Fruit fly (Drosophila melanogaster) whole organism: ENCODE data around the gene CG4511.

Source experiments
- CG8478 ChIP-seq: fragments of >200 bp; optimal IDR thresholded peaks from 2 replicates; lab custom pipeline; 2018; ENCODE audit warnings: inconsistent platforms
- Dll ChIP-seq: fragments of >200 bp; optimal IDR thresholded peaks from 2 replicates; lab custom pipeline; 2017
- EcR ChIP-seq, 2 experiments: fragments of >200 bp; optimal IDR thresholded peaks; 2 replicates each; lab custom pipeline; 2017; ENCODE audit warnings: missing biosample characterization in 2 of 2, missing genetic modification characterization in 2 of 2, missing genetic modification reagents in 2 of 2
- pan ChIP-seq: fragments of >200 bp; optimal IDR thresholded peaks from 2 replicates; lab custom pipeline; 2017
- psq ChIP-seq: fragments of >200 bp; optimal IDR thresholded peaks from 2 replicates; lab custom pipeline; 2017
- usp ChIP-seq: fragments of >200 bp; optimal IDR thresholded peaks from 2 replicates; lab custom pipeline; 2017; ENCODE audit warnings: missing biosample characterization, missing genetic modification characterization, mixed read lengths

Gene CG4511

DNA sequence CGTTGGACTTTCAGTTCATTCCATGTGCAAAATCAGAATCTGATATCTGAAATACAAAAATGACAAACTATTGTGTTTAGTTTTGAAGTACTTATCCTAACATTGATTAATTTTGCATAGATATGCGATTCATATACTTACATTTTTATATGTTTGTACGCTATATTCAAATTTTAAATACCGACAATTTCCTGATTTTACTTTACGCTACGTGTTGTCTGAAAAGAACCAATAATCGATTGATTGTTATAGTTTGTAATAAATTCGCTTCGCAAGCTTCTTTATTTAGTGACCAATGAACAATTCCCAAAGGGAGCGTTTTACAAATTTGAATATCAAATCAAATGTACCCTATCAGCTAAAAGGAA lies 35.2 kb downstream of the CG4511 start, which contains the start of gene Ak3:
Gene Ak3, minus strand, starts transcription at position 69 of the 368 bp plus-strand sequence.
- TF ChIP-seq Dll (lab: Kevin White, UChicago) (no peak), psq (lab: Kevin White, UChicago) (no peak), EcR (GFP tag; optimal IDR thresholded peaks at IDR 0.05; lab: Kevin White, UChicago) (no peak), CG8478 (lab: Kevin White, UChicago) (no peak), pan (lab: Kevin White, UChicago) (no peak), usp (GFP tag; lab: Kevin White, UChicago) (no peak)

DNA sequence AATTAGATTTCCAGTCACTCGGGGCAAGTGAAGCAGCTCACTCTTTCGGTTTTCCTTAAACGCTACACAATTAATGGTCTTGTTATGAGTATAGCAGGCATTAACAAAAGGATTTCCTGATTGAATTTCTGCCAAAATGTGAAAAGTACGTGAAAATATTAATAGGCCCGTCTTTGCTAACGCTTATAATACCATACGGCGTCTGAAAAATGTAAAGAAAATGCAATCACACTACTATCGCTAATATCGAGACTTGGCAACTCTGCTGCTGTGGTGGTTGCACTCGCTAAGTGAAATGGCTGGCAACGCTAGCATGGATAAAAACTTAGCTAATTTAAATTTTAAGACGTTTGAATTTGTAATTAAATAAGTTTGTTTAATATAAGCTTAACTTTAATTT lies 39.0 kb downstream of the CG4511 start, which contains the start of gene CG6621:
Gene CG6621, minus strand, starts transcription at position 205 of the 400 bp plus-strand sequence.
- TF ChIP-seq psq (lab: Kevin White, UChicago) (no peak), CG8478 (lab: Kevin White, UChicago) (no peak), pan (lab: Kevin White, UChicago) (no peak), usp (GFP tag; lab: Kevin White, UChicago) (no peak), Dll (lab: Kevin White, UChicago) (no peak), EcR (GFP tag; optimal IDR thresholded peaks at IDR 0.05; lab: Kevin White, UChicago) (no peak)
